Fruit fly (Drosophila melanogaster) whole organism, embryonic: ENCODE measurements around the gene Ciz1.

ENCODE experiments used
- ATbp ChIP-seq: fragments of 200-800 bp; sonication (Bioruptor generic); optimal IDR thresholded peaks from 2 replicates; lab custom pipeline; 2017; ENCODE audit warnings: missing biosample characterization, mild to moderate bottlenecking, missing genetic modification characterization, missing genetic modification reagents
- Blimp-1 ChIP-seq: fragments of 200-800 bp; sonication (Bioruptor generic); optimal IDR thresholded peaks from 3 replicates; lab custom pipeline; 2018; ENCODE audit warnings: missing biosample characterization, missing genetic modification characterization, mild to moderate bottlenecking, moderate library complexity, missing genetic modification reagents
- CG11695 ChIP-seq: fragments of 200-800 bp; sonication (Bioruptor generic); IDR thresholded peaks from 3 replicates; pipeline ENCODE4 v1.3.6; 2022; ENCODE audit warnings: missing biosample characterization, missing genetic modification characterization
- CG11696 ChIP-seq: fragments of 200-800 bp; sonication (Bioruptor generic); IDR thresholded peaks from 2 replicates; pipeline ENCODE4 v1.3.6; 2022; ENCODE audit warnings: missing biosample characterization, missing genetic modification characterization
- CG12104 ChIP-seq: fragments of 200-800 bp; sonication (Bioruptor generic); optimal IDR thresholded peaks from 3 replicates; lab custom pipeline; 2016; ENCODE audit warnings: missing biosample characterization, missing genetic modification characterization
- CG12236 ChIP-seq: fragments of 200-800 bp; sonication (Bioruptor generic); optimal IDR thresholded peaks from 2 replicates; lab custom pipeline; 2016; ENCODE audit warnings: missing biosample characterization, missing genetic modification characterization
- CG14710 ChIP-seq: fragments of 200-800 bp; sonication (Bioruptor generic); optimal IDR thresholded peaks from 3 replicates; lab custom pipeline; 2019; ENCODE audit warnings: missing biosample characterization, mild to moderate bottlenecking, missing genetic modification characterization, moderate library complexity
- CG15514 ChIP-seq: fragments of 200-800 bp; sonication (Bioruptor generic); optimal IDR thresholded peaks from 3 replicates; lab custom pipeline; 2017; ENCODE audit warnings: missing biosample characterization, missing genetic modification characterization, mild to moderate bottlenecking, moderate library complexity, missing genetic modification reagents
- CG15696 ChIP-seq: fragments of 200-800 bp; sonication (Bioruptor generic); optimal IDR thresholded peaks from 2 replicates; lab custom pipeline; 2019; ENCODE audit warnings: missing biosample characterization, mild to moderate bottlenecking, missing genetic modification characterization, moderate library complexity
- CG17359 ChIP-seq: fragments of 200-800 bp; sonication (Bioruptor generic); optimal IDR thresholded peaks from 3 replicates; lab custom pipeline; 2018; ENCODE audit warnings: missing biosample characterization, mild to moderate bottlenecking, missing genetic modification characterization, moderate library complexity
- CG17568 ChIP-seq: fragments of 200-800 bp; sonication (Bioruptor generic); optimal IDR thresholded peaks from 2 replicates; lab custom pipeline; 2018; ENCODE audit warnings: missing biosample characterization, mild to moderate bottlenecking, missing genetic modification characterization, moderate library complexity
- CG18619 ChIP-seq: fragments of 200-800 bp; sonication (Bioruptor generic); optimal IDR thresholded peaks from 3 replicates; lab custom pipeline; 2017; ENCODE audit warnings: missing biosample characterization, mild to moderate bottlenecking, missing genetic modification characterization
- CG2712 ChIP-seq: fragments of 200-800 bp; optimal IDR thresholded peaks from 3 replicates; lab custom pipeline; 2019; ENCODE audit warnings: missing biosample characterization, mild to moderate bottlenecking, missing genetic modification characterization, moderate library complexity
- CG2875 ChIP-seq: fragments of 200-800 bp; sonication (Bioruptor generic); optimal IDR thresholded peaks from 2 replicates; lab custom pipeline; 2017; ENCODE audit warnings: missing biosample characterization, mild to moderate bottlenecking, missing genetic modification characterization, missing genetic modification reagents
- CG3838 ChIP-seq: fragments of 200-800 bp; sonication (Bioruptor generic); optimal IDR thresholded peaks from 3 replicates; lab custom pipeline; 2016; ENCODE audit warnings: missing biosample characterization, missing genetic modification characterization
- CG4707 ChIP-seq: fragments of 200-800 bp; sonication (Bioruptor generic); optimal IDR thresholded peaks from 2 replicates; lab custom pipeline; 2018; ENCODE audit warnings: missing biosample characterization, mild to moderate bottlenecking, missing genetic modification characterization, moderate library complexity
- CG4730 ChIP-seq: fragments of 200-800 bp; sonication (Bioruptor generic); IDR thresholded peaks from 2 replicates; pipeline ENCODE4 v1.3.6; 2022; ENCODE audit warnings: missing biosample characterization, missing genetic modification characterization
- CG9817 ChIP-seq: fragments of 200-800 bp; sonication (Bioruptor generic); optimal IDR thresholded peaks from 2 replicates; lab custom pipeline; 2018; ENCODE audit warnings: missing biosample characterization, mild to moderate bottlenecking, missing genetic modification characterization, moderate library complexity
- CkIIα-i1 ChIP-seq: fragments of 200-800 bp; sonication (Bioruptor generic); IDR thresholded peaks from 2 replicates; pipeline ENCODE4 v1.3.6; 2022; ENCODE audit warnings: missing biosample characterization, missing genetic modification characterization
- Dfd ChIP-seq, 2 experiments: fragments of >200 bp; optimal IDR thresholded peaks; 2 replicates each; lab custom pipeline; 2017; ENCODE audit warnings: missing biosample characterization in 2 of 2, missing genetic modification characterization in 2 of 2
- Ets97D ChIP-seq: fragments of 200-800 bp; sonication (Bioruptor generic); optimal IDR thresholded peaks from 3 replicates; lab custom pipeline; 2016; ENCODE audit warnings: missing biosample characterization, missing genetic modification characterization
- Hmr ChIP-seq: fragments of 200-800 bp; sonication (Bioruptor generic); optimal IDR thresholded peaks from 3 replicates; lab custom pipeline; 2017; ENCODE audit warnings: mild to moderate bottlenecking, missing biosample characterization, missing genetic modification reagents, missing genetic modification characterization
- Max ChIP-seq: fragments of 200-800 bp; sonication (Bioruptor generic); optimal IDR thresholded peaks from 2 replicates; lab custom pipeline; 2016; ENCODE audit warnings: missing biosample characterization, mild to moderate bottlenecking, missing genetic modification characterization
- Mrtf ChIP-seq: fragments of 200-800 bp; sonication (Bioruptor generic); IDR thresholded peaks from 3 replicates; pipeline ENCODE4 v1.3.6; 2022; ENCODE audit warnings: missing biosample characterization, missing genetic modification characterization
- NK7.1 ChIP-seq: fragments of 200-800 bp; sonication (Bioruptor generic); optimal IDR thresholded peaks from 3 replicates; lab custom pipeline; 2016; ENCODE audit warnings: missing biosample characterization, missing genetic modification characterization
- Side ChIP-seq: fragments of 200-800 bp; sonication (Bioruptor generic); optimal IDR thresholded peaks from 2 replicates; lab custom pipeline; 2016; ENCODE audit warnings: missing biosample characterization, missing genetic modification characterization
- Spps ChIP-seq: fragments of 200-800 bp; sonication (Bioruptor generic); optimal IDR thresholded peaks from 2 replicates; lab custom pipeline; 2018; ENCODE audit warnings: missing biosample characterization, mild to moderate bottlenecking, missing genetic modification characterization
- TFAM ChIP-seq: fragments of 200-800 bp; sonication (Bioruptor generic); optimal IDR thresholded peaks from 2 replicates; lab custom pipeline; 2017; ENCODE audit warnings: missing biosample characterization, missing genetic modification characterization, inconsistent platforms
- Tbp ChIP-seq: fragments of >200 bp; optimal IDR thresholded peaks from 2 replicates; lab custom pipeline; 2018; ENCODE audit warnings: missing biosample characterization, missing genetic modification characterization
- ash1 ChIP-seq: fragments of 200-800 bp; sonication (Bioruptor generic); optimal IDR thresholded peaks from 2 replicates; lab custom pipeline; 2018; ENCODE audit warnings: missing biosample characterization, mild to moderate bottlenecking, missing genetic modification characterization
- bigmax ChIP-seq: fragments of 200-800 bp; sonication (Bioruptor generic); optimal IDR thresholded peaks from 2 replicates; lab custom pipeline; 2018; ENCODE audit warnings: missing biosample characterization, mild to moderate bottlenecking, missing genetic modification characterization
- da ChIP-seq: fragments of 200-800 bp; sonication (Bioruptor generic); optimal IDR thresholded peaks from 2 replicates; lab custom pipeline; 2016; ENCODE audit warnings: missing biosample characterization, missing genetic modification characterization
- danr ChIP-seq: fragments of 200-800 bp; sonication (Bioruptor generic); IDR thresholded peaks from 2 replicates; pipeline ENCODE4 v1.3.6; 2022; ENCODE audit warnings: missing biosample characterization, missing genetic modification characterization
- dmrt11E ChIP-seq: fragments of 200-800 bp; sonication (Bioruptor generic); optimal IDR thresholded peaks from 3 replicates; lab custom pipeline; 2018; ENCODE audit warnings: missing biosample characterization, mild to moderate bottlenecking, missing genetic modification characterization, moderate library complexity
- eyg ChIP-seq: fragments of 200-800 bp; sonication (Bioruptor generic); optimal IDR thresholded peaks from 3 replicates; lab custom pipeline; 2016; ENCODE audit warnings: missing biosample characterization, missing genetic modification characterization
- fru ChIP-seq: fragments of >200 bp; optimal IDR thresholded peaks from 2 replicates; lab custom pipeline; 2017
- ftz-f1 ChIP-seq: fragments of 200-800 bp; sonication (Bioruptor generic); optimal IDR thresholded peaks from 2 replicates; lab custom pipeline; 2016; ENCODE audit warnings: missing biosample characterization, missing genetic modification characterization
- her ChIP-seq: fragments of 200-800 bp; sonication (Bioruptor generic); optimal IDR thresholded peaks from 2 replicates; lab custom pipeline; 2016; ENCODE audit warnings: missing biosample characterization, missing genetic modification characterization
- insv ChIP-seq, 2 experiments: fragments of 200-800 bp; sonication (Bioruptor generic); optimal IDR thresholded peaks; 3 replicates each; lab custom pipeline; 2016 to 2018; ENCODE audit warnings: missing biosample characterization in 2 of 2, missing genetic modification characterization in 2 of 2
- ken ChIP-seq: fragments of 200-800 bp; sonication (Bioruptor generic); IDR thresholded peaks from 3 replicates; pipeline ENCODE4 v1.3.6; 2022; ENCODE audit warnings: missing biosample characterization, missing genetic modification characterization
- klu ChIP-seq: fragments of 200-800 bp; sonication (Bioruptor generic); IDR thresholded peaks from 2 replicates; pipeline ENCODE4 v1.3.6; 2022; ENCODE audit warnings: missing biosample characterization, missing genetic modification characterization
- knrl ChIP-seq: fragments of 200-800 bp; sonication (Bioruptor generic); IDR thresholded peaks from 3 replicates; pipeline ENCODE4 v1.3.6; 2022; ENCODE audit warnings: missing biosample characterization, missing genetic modification characterization; ENCODE audit not compliant: partially characterized antibody
- pan ChIP-seq, 4 experiments: fragments of >200 bp in 3 of 4; fragments of 200-800 bp in 1 of 4; sonication (Bioruptor generic) in 1 of 4; optimal IDR thresholded peaks in 3 of 4; IDR thresholded peaks in 1 of 4; 2 replicates each; pipeline versions ENCODE4 v1.3.6 to Lab custom; 2017 to 2022; ENCODE audit warnings: missing biosample characterization in 2 of 4, missing genetic modification characterization in 2 of 4, mixed read lengths in 1 of 4
- rib ChIP-seq: fragments of 200-800 bp; sonication (Bioruptor generic); IDR thresholded peaks from 2 replicates; pipeline ENCODE4 v1.3.6; 2022; ENCODE audit warnings: missing biosample characterization, missing genetic modification characterization
- sens-2 ChIP-seq: fragments of 200-800 bp; sonication (Bioruptor generic); IDR thresholded peaks from 2 replicates; pipeline ENCODE4 v1.3.6; 2022; ENCODE audit warnings: missing biosample characterization, missing genetic modification characterization
- ssp ChIP-seq: fragments of 200-800 bp; sonication (Bioruptor generic); IDR thresholded peaks from 2 replicates; pipeline ENCODE4 v1.3.6; 2022; ENCODE audit warnings: missing biosample characterization, missing genetic modification characterization
- tap ChIP-seq: fragments of 200-800 bp; optimal IDR thresholded peaks from 3 replicates; lab custom pipeline; 2019; ENCODE audit warnings: missing biosample characterization, mild to moderate bottlenecking, missing genetic modification characterization, moderate library complexity
- tin ChIP-seq: fragments of 200-800 bp; sonication (Bioruptor generic); optimal IDR thresholded peaks from 3 replicates; lab custom pipeline; 2016; ENCODE audit warnings: missing biosample characterization, missing genetic modification characterization
- tup ChIP-seq: fragments of 200-800 bp; sonication (Bioruptor generic); optimal IDR thresholded peaks from 2 replicates; lab custom pipeline; 2016; ENCODE audit warnings: missing biosample characterization, mild to moderate bottlenecking, missing genetic modification characterization, moderate library complexity

Gene Ciz1

dm6 chr3L:9854583-9855519 is 9.6 kb upstream of the Ciz1 start, which contains the start of gene RasGAP1 (continued):
- TF ChIP-seq CG17568 (GFP tag; lab: Kevin White, UChicago) (no peak), TFAM (GFP tag; lab: Kevin White, UChicago) (no peak), CG12104 (no peak), klu (GFP tag; lab: Robert Waterston, UW) (no peak), bigmax (GFP tag; lab: Kevin White, UChicago) (no peak), ash1 (GFP tag; lab: Kevin White, UChicago) (no peak), CG15514 (GFP tag; lab: Kevin White, UChicago) (peak; percentile 65), ATbp (GFP tag; lab: Kevin White, UChicago) (peak; percentile 2), Mrtf (no peak), CG4707 (no peak), Side (GFP tag; lab: Kevin White, UChicago) (no peak), CG4730 (GFP tag; lab: Robert Waterston, UW) (no peak), insv (GFP tag; optimal IDR thresholded peaks at IDR 0.05; lab: Kevin White, UChicago) (no peak), tup (GFP tag; lab: Kevin White, UChicago) (no peak), fru (lab: Kevin White, UChicago) (no peak), tin (GFP tag; lab: Kevin White, UChicago) (no peak), Dfd (GFP tag; optimal IDR thresholded peaks at IDR 0.05; lab: Kevin White, UChicago) (no peak), Blimp-1 (GFP tag; lab: Kevin White, UChicago) (peak; percentile 24), eyg (GFP tag; lab: Kevin White, UChicago) (no peak), Hmr (peak; percentile 9), pan (optimal IDR thresholded peaks at IDR 0.05; lab: Kevin White, UChicago) (no peak), pan (GFP tag; optimal IDR thresholded peaks at IDR 0.05 in 1 of 2, IDR thresholded peaks at IDR 0.05 in 1 of 2) (no peak), her (GFP tag; lab: Kevin White, UChicago) (peak; percentile 99), CG15696 (tag; lab: Kevin White, UChicago) (no peak), Tbp (GFP tag; lab: Kevin White, UChicago) (no peak), CG11696 (GFP tag; lab: Robert Waterston, UW) (no peak), CG17359 (tag; lab: Kevin White, UChicago) (no peak), CG2875 (no peak), CG2712 (no peak), dmrt11E (tag; lab: Kevin White, UChicago) (no peak), CG14710 (tag; lab: Kevin White, UChicago) (no peak), CG12236 (GFP tag; lab: Kevin White, UChicago) (no peak), sens-2 (GFP tag; lab: Robert Waterston, UW) (0 out of 2 replicates have a peak, but pooled peaks have one; percentile 15), ssp (peak; percentile 26; the same call in 1 of the 2 replicates), ftz-f1 (GFP tag; lab: Kevin White, UChicago) (no peak), rib (GFP tag; lab: Robert Waterston, UW) (peak; percentile 26; the same call in 1 of the 2 replicates), CG3838 (GFP tag; lab: Kevin White, UChicago) (no peak), tap (tag; lab: Kevin White, UChicago) (peak; percentile 27), NK7.1 (GFP tag; lab: Kevin White, UChicago) (no peak), da (GFP tag; lab: Kevin White, UChicago) (no peak), CkIIα-i1 (GFP tag; lab: Robert Waterston, UW) (no peak), Max (GFP tag; lab: Kevin White, UChicago) (peak; percentile 16), CG11695 (no peak), knrl (peak; percentile 51; the same call in 1 of the 3 replicates), danr (no peak), ken (GFP tag; lab: Robert Waterston, UW) (peak; percentile 35; the same call in 2 of the 3 replicates), Spps (tag; lab: Kevin White, UChicago) (no peak), CG18619 (GFP tag; lab: Kevin White, UChicago) (no peak), Ets97D (peak; percentile 10), CG9817 (tag; lab: Kevin White, UChicago) (peak; percentile 9)
